Worm (Caenorhabditis elegans): ENCODE measurements around the gene smex-2.
"Not testable (repeated sequence)": the region's sequence is repeated elsewhere in the genome, so short reads cannot be mapped to it uniquely, and the experiment has no call there.

smex-2 gene

ce11 chrX:2026342-2026741 is 12.9 kb downstream of the smex-2 start, which contains the start of gene Y102A11A.2:
Gene Y102A11A.2, plus strand, starts transcription at chrX:2026642.
- not testable (repeated sequence) for TF ChIP-seq lin-13 (GFP tag; optimal IDR thresholded peaks at IDR 0.05); nhr-28 (tag; optimal IDR thresholded peaks at IDR 0.05); ceh-8 (GFP tag; optimal IDR thresholded peaks at IDR 0.05)

DNA sequence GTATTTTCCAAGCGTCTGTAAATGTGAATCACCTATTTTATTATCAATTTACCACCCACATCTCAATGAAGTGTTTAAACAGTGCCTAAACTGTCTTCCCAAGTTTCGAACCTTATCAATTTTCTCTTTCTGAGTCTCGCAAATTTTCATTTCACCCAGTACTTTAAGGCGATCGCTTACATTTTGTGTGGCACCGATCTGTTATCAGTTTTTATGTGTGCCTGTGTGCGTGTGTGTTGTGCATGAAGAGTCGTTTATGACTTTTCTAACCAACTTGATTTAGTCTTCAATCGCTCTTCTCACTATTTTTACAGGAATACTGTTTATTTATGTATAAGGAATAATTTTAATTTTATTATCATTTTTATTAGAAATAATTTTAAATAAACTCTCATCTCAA is 13.9 kb downstream of the smex-2 start:
- TF ChIP-seq elt-2 (tag; optimal IDR thresholded peaks at IDR 0.05) = peak; percentile 17

DNA sequence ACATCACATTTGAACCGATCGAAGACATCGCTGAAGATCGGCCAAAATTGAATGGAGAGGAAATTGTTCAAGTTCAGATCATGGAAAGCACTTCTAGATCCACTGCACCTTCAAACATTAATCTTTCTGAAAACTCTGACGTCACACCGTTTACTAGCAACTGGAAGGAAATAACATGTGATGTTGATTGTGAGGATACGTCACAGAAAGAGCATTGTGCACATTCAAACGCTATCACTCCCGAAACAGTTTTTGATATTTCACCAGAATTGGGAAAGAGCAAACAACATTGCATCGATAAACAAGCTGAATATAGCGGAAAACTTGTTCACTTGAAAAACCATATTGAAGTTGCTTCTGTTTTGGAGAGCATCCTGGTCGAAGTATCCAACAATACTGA is 17.7 kb downstream of the smex-2 start:
- TF ChIP-seq nhr-71 (tag; optimal IDR thresholded peaks at IDR 0.05) (peak; percentile 4), aha-1 (tag; optimal IDR thresholded peaks at IDR 0.05) (no peak), rnt-1 (tag; optimal IDR thresholded peaks at IDR 0.05) (no peak), elt-2 (tag; optimal IDR thresholded peaks at IDR 0.05) (peak; percentile 51), lin-35 (GFP tag; optimal IDR thresholded peaks at IDR 0.05) (peak in 1 of 2 experiments; percentile 31)

DNA sequence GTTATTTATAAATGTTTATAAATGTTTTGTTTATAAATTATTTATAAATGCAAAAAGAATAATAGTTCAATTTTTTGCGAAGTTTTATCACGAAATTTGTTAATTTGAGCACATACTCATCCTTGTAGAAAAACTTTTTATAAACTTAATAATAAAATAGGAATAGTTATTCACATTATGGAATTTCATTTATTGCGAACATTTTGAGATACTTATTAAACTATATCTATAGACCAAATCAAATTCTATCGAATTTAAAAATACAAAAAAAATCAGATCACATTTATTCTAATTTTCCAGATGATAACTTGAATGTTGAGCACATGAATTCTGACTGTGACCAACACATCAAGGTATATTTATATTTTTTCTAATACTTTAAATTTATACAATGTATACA is 20.4 kb downstream of the smex-2 start, which contains the start of gene Y102A11A.3:
Gene Y102A11A.3, plus strand, starts transcription at position 301 of the 400 bp plus-strand sequence.
- TF ChIP-seq pag-3 (tag; optimal IDR thresholded peaks at IDR 0.05; ENCODE audit: borderline replicate concordance, insufficient read depth) = no peak
- no peak for TF ChIP-seq ceh-90 (tag; optimal IDR thresholded peaks at IDR 0.05)
- TF ChIP-seq ces-1 (GFP tag; optimal IDR thresholded peaks at IDR 0.05) = no peak
- TF ChIP-seq nhr-90 (tag; optimal IDR thresholded peaks at IDR 0.05; ENCODE audit: poor library complexity) = no peak
- no peak for TF ChIP-seq snu-23 (GFP tag; optimal IDR thresholded peaks at IDR 0.05)
- TF ChIP-seq nhr-20 (tag; optimal IDR thresholded peaks at IDR 0.05) = no peak
- TF ChIP-seq elt-2 (tag; optimal IDR thresholded peaks at IDR 0.05) = no peak
- TF ChIP-seq fkh-10 (GFP tag; optimal IDR thresholded peaks at IDR 0.05) = no peak
- no peak for TF ChIP-seq xbp-1 (tag; optimal IDR thresholded peaks at IDR 0.05)
- TF ChIP-seq jun-1 (tag; optimal IDR thresholded peaks at IDR 0.05) = no peak
- no peak for TF ChIP-seq F16B12.6 (tag; optimal IDR thresholded peaks at IDR 0.05)
- no peak for TF ChIP-seq hlh-17 (GFP tag; optimal IDR thresholded peaks at IDR 0.05; ENCODE audit: borderline replicate concordance)
- no peak for TF ChIP-seq nhr-85 (tag)

DNA sequence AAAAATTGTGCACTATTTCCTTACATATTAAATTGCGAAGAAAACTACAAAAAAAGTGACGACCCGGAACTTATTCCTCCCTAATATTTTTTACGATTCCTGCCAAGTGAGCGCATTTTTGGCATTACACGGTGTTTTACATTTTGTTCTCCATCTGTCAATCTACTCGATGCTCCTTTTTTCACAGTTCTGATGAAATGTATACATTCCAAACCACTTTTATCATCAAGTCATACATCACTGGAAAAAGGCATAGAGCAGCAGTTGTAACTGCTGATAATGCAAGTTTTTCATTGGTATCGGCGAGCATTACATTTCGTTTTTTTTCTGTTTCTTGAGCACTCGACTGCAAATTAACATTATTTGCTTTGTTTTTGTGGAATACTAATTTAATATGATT is 21.0 kb downstream of the smex-2 start:
- TF ChIP-seq lsy-2 (tag; optimal IDR thresholded peaks at IDR 0.05) = no peak
- no peak for TF ChIP-seq hlh-4 (tag; optimal IDR thresholded peaks at IDR 0.05)
- TF ChIP-seq aly-2 (tag; optimal IDR thresholded peaks at IDR 0.05) = no peak
- TF ChIP-seq zip-4 (GFP tag; optimal IDR thresholded peaks at IDR 0.05) = no peak
- TF ChIP-seq ceh-88 (GFP tag; IDR thresholded peaks at IDR 0.05) = no peak
- TF ChIP-seq ceh-90 (tag; optimal IDR thresholded peaks at IDR 0.05) = no peak
- TF ChIP-seq unc-30 (tag; optimal IDR thresholded peaks at IDR 0.05) = no peak
- no peak for TF ChIP-seq rnt-1 (tag; optimal IDR thresholded peaks at IDR 0.05)
- no peak for TF ChIP-seq blmp-1 (tag; optimal IDR thresholded peaks at IDR 0.05)
- TF ChIP-seq lin-14 (GFP tag; optimal IDR thresholded peaks at IDR 0.05) = no peak
- TF ChIP-seq nhr-28 (tag; optimal IDR thresholded peaks at IDR 0.05) = no peak
- no peak for TF ChIP-seq egl-27 (tag; optimal IDR thresholded peaks at IDR 0.05)
- peak in 1 of 2 experiments; percentile 8 for TF ChIP-seq lin-35 (GFP tag; optimal IDR thresholded peaks at IDR 0.05)
- peak; percentile 22 for TF ChIP-seq elt-2 (tag; optimal IDR thresholded peaks at IDR 0.05)
- TF ChIP-seq lir-3 (tag; optimal IDR thresholded peaks at IDR 0.05; ENCODE audit: poor library complexity) = no peak
- no peak for TF ChIP-seq fkh-4 (tag; optimal IDR thresholded peaks at IDR 0.05; ENCODE audit: borderline replicate concordance)

DNA sequence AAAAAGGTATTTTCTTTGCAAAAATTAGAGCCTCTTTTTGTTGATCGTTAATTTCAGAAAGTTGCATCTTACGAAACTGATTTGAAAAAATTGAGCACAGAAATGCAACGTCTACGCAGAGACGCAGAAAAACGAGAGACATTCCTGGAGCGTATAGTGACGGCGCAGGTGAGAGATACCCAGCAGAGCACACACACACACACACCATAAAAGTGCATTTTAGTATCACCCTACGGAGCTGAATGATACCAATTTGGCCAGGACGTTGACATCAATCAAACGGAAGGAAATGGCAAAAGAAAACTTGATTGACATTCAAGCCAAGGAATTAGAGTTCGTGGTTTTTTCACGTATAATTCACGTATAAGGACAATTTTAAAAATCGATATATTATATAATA is 24.7 kb downstream of the smex-2 start:
- TF ChIP-seq lin-14 (GFP tag; optimal IDR thresholded peaks at IDR 0.05) = peak; percentile 29
- no peak for TF ChIP-seq ceh-90 (tag; optimal IDR thresholded peaks at IDR 0.05)
- TF ChIP-seq elt-2 (tag; optimal IDR thresholded peaks at IDR 0.05) = peak; percentile 66
- peak in 1 of 2 experiments; percentile 2 for TF ChIP-seq lin-35 (GFP tag; optimal IDR thresholded peaks at IDR 0.05)
